Worm (Caenorhabditis elegans): ENCODE measurements around the gene golg-2.

DNA sequence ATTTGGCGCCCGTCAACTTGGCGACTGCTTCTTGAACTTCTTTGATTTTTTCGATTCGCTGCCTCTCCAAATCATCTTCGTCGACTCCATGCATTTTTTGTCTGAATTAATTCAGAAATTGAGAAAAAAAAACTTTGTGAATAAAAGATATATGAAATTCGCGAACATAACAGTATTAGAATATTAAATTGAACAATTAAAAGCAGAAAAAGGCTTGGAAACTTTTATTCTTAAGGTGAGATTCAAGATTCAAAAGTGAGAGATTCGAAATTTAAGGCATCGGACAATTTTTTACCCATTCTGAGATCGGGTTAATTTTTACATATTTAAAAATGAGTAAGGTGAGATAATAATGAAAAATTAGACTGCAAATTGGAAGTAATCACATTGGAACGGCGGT lies 6.0 kb downstream of the golg-2 start, which contains the start of gene F33G12.3:
- no peak for TF ChIP-seq nhr-11 (tag; optimal IDR thresholded peaks at IDR 0.05)
- TF ChIP-seq mdl-1 (tag; optimal IDR thresholded peaks at IDR 0.05) = no peak
- TF ChIP-seq ZK546.5 (tag; optimal IDR thresholded peaks at IDR 0.05) = no peak
- no peak for TF ChIP-seq nhr-23 (tag; optimal IDR thresholded peaks at IDR 0.05)
- no peak for TF ChIP-seq unc-62 (GFP tag; optimal IDR thresholded peaks at IDR 0.05)
- no peak for TF ChIP-seq ceh-16 (tag; optimal IDR thresholded peaks at IDR 0.05)
- TF ChIP-seq zag-1 (tag; optimal IDR thresholded peaks at IDR 0.05) = no peak
- TF ChIP-seq ztf-11 (tag; optimal IDR thresholded peaks at IDR 0.05) = no peak
- TF ChIP-seq ama-1 (optimal IDR thresholded peaks at IDR 0.05) = no peak
- TF ChIP-seq dmd-4 (tag; optimal IDR thresholded peaks at IDR 0.05) = no peak
- TF ChIP-seq R02D3.7 (tag; optimal IDR thresholded peaks at IDR 0.05) = no peak
- TF ChIP-seq fos-1 (tag; optimal IDR thresholded peaks at IDR 0.05) = no peak
- no peak for TF ChIP-seq snpc-4 (tag; optimal IDR thresholded peaks at IDR 0.05)
- TF ChIP-seq lin-39 (tag; optimal IDR thresholded peaks at IDR 0.05) = no peak

Measured in whole organism, L2 larva.